Worm (Caenorhabditis elegans) whole organism, L4 larva: ENCODE results near the gene F18F11.4.

Source experiments
- duxl-1 ChIP-seq: sonication (generic microtip); optimal IDR thresholded peaks from 2 replicates; lab custom pipeline; 2016; ENCODE audit warnings: mild to moderate bottlenecking, missing genetic modification characterization, moderate library complexity, missing compliant biosample characterization; ENCODE audit not compliant: poor library complexity
- skn-1 ChIP-seq: fragments of 150-350 bp; optimal IDR thresholded peaks from 2 replicates; lab custom pipeline; 2014; ENCODE audit warnings: missing biosample characterization, missing genetic modification characterization
- tra-1 ChIP-seq: fragments of 200-800 bp; sonication (Bioruptor generic); IDR thresholded peaks from 2 replicates; pipeline ENCODE4 v1.3.6; 2022; ENCODE audit warnings: missing genetic modification reagents, missing genetic modification characterization, missing compliant biosample characterization
- zfp-2 ChIP-seq: sonication (generic microtip); optimal IDR thresholded peaks from 2 replicates; lab custom pipeline; 2016; ENCODE audit warnings: mild to moderate bottlenecking, missing genetic modification characterization, missing compliant biosample characterization

- TF ChIP-seq tra-1 (GFP tag; lab: Robert Waterston, UW): no peak
- no peak for TF ChIP-seq duxl-1
- no peak for TF ChIP-seq zfp-2 (tag; lab: Kevin White, UChicago)
- no peak for TF ChIP-seq skn-1
Observed at ce11 chrIV:291356-291755, 39.3 kb upstream of the F18F11.4 start, which contains the start of gene T21D12.7.
